Fruit fly (Drosophila melanogaster): Measurements from ENCODE around the gene VhaPPA1-1.

The VhaPPA1-1 gene

DNA sequence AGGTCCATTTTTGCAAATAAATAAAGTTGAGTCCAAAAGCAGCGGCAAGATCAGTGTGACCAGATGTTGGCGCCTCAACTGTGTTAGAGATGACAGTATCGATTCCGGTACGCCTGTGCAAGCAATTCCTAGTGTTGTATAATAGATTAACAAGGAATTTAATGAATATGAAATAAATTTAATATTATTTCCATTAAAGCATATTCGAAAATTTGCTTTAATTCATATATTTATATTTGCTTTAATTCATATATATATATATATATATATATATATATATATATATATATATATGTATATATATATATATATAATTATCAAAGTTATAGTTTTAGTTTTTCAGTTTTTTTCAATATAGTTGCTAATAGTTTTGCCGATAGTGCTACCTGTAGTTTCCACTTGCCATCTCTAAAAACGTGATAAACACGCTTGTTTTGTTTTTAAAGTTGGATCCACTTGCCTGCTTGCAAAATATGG lies 5.5 kb downstream of the VhaPPA1-1 start, which contains the start of the genes Nup93-2 and CG3817 (continued):
- peak; percentile 85 for TF ChIP-seq phol (tag; optimal IDR thresholded peaks at IDR 0.05)
- 0 out of 2 replicates have a peak, but pooled peaks have one; percentile 50 for TF ChIP-seq ara (GFP tag; IDR thresholded peaks at IDR 0.05)
- peak; percentile 34 for TF ChIP-seq CG11504 (tag; optimal IDR thresholded peaks at IDR 0.05)
- no peak for TF ChIP-seq CG31224 (GFP tag; IDR thresholded peaks at IDR 0.05)
- no peak for TF ChIP-seq Hey (tag; optimal IDR thresholded peaks at IDR 0.05)
- no peak for TF ChIP-seq MESR4 (GFP tag; optimal IDR thresholded peaks at IDR 0.05)
- no peak for TF ChIP-seq Mad (GFP tag; optimal IDR thresholded peaks at IDR 0.05)
- peak; percentile 64 for TF ChIP-seq Meics (GFP tag; optimal IDR thresholded peaks at IDR 0.05)
- TF ChIP-seq CG9609 (GFP tag; optimal IDR thresholded peaks at IDR 0.05): peak; percentile 49
- no peak for TF ChIP-seq NK7.1 (GFP tag; optimal IDR thresholded peaks at IDR 0.05)
- no peak for TF ChIP-seq sens-2 (GFP tag; IDR thresholded peaks at IDR 0.05)
- no peak for TF ChIP-seq ham (GFP tag; IDR thresholded peaks at IDR 0.05)
- peak; percentile 54; the same call in 1 of the 2 replicates for TF ChIP-seq cas (GFP tag; IDR thresholded peaks at IDR 0.05)
- TF ChIP-seq exex (tag; optimal IDR thresholded peaks at IDR 0.05): no peak
- no peak for TF ChIP-seq dimm (GFP tag; IDR thresholded peaks at IDR 0.05)
- TF ChIP-seq lilli (GFP tag; optimal IDR thresholded peaks at IDR 0.05): peak; percentile 40
- TF ChIP-seq trem (tag; optimal IDR thresholded peaks at IDR 0.05): no peak
- TF ChIP-seq NC2β (GFP tag; optimal IDR thresholded peaks at IDR 0.05): no peak
- TF ChIP-seq CG8281 (tag; optimal IDR thresholded peaks at IDR 0.05): peak; percentile 54
- TF ChIP-seq E2f1 (GFP tag; IDR thresholded peaks at IDR 0.05): peak; percentile 72
- TF ChIP-seq CG7963 (GFP tag; IDR thresholded peaks at IDR 0.05; ENCODE audit: partially characterized antibody): 0 out of 3 replicates have a peak, but pooled peaks have one; percentile 45
- no peak for TF ChIP-seq en (GFP tag; optimal IDR thresholded peaks at IDR 0.05)
- peak; percentile 66 for TF ChIP-seq amos (GFP tag; IDR thresholded peaks at IDR 0.05; ENCODE audit: partially characterized antibody)
- TF ChIP-seq CG12942 (GFP tag; optimal IDR thresholded peaks at IDR 0.05): peak; percentile 17
- TF ChIP-seq CG17186 (GFP tag; optimal IDR thresholded peaks at IDR 0.05): peak; percentile 1
- no peak for TF ChIP-seq repo (GFP tag; optimal IDR thresholded peaks at IDR 0.05)
- no peak for TF ChIP-seq GATAe (GFP tag; conservative IDR thresholded peaks at IDR 0.05)
- peak; percentile 36 for TF ChIP-seq org-1 (GFP tag; optimal IDR thresholded peaks at IDR 0.05)
- TF ChIP-seq CG4707 (GFP tag; optimal IDR thresholded peaks at IDR 0.05): no peak
- peak; percentile 60 for TF ChIP-seq sisA (GFP tag; IDR thresholded peaks at IDR 0.05)
- peak in 1 of 2 experiments; percentile 66 for TF ChIP-seq Eip74EF (GFP tag; optimal IDR thresholded peaks at IDR 0.05)
- TF ChIP-seq CG31365 (tag; optimal IDR thresholded peaks at IDR 0.05): no peak
- no peak for TF ChIP-seq CG3838 (GFP tag; optimal IDR thresholded peaks at IDR 0.05)
- TF ChIP-seq CG32532 (GFP tag; IDR thresholded peaks at IDR 0.05): peak; percentile 78
- no peak for TF ChIP-seq CG11723 (GFP tag; optimal IDR thresholded peaks at IDR 0.05)
- peak; percentile 19 for TF ChIP-seq Camta (GFP tag; optimal IDR thresholded peaks at IDR 0.05)
- TF ChIP-seq CG17568 (GFP tag; optimal IDR thresholded peaks at IDR 0.05): no peak
- no peak for TF ChIP-seq aop (GFP tag; IDR thresholded peaks at IDR 0.05)
- TF ChIP-seq Rx (GFP tag; IDR thresholded peaks at IDR 0.05): peak; percentile 60
- TF ChIP-seq pzg (GFP tag; optimal IDR thresholded peaks at IDR 0.05): peak; percentile 37
- TF ChIP-seq CG2712 (tag; optimal IDR thresholded peaks at IDR 0.05): peak; percentile 78
- TF ChIP-seq Dip3 (GFP tag; optimal IDR thresholded peaks at IDR 0.05): no peak
- TF ChIP-seq Hr51 (GFP tag; optimal IDR thresholded peaks at IDR 0.05): peak in 1 of 2 experiments; percentile 8
- no peak for TF ChIP-seq vnd (GFP tag; IDR thresholded peaks at IDR 0.05; ENCODE audit: partially characterized antibody)
- no peak for TF ChIP-seq pita (GFP tag; optimal IDR thresholded peaks at IDR 0.05)
- TF ChIP-seq Kr (GFP tag; optimal IDR thresholded peaks at IDR 0.05): no peak
- no peak for TF ChIP-seq CG6854 (GFP tag; optimal IDR thresholded peaks at IDR 0.05)
- TF ChIP-seq pan (optimal IDR thresholded peaks at IDR 0.05): no peak
- peak in 1 of 2 experiments; percentile 46 for TF ChIP-seq pan (GFP tag; optimal IDR thresholded peaks at IDR 0.05 in 1 of 2, IDR thresholded peaks at IDR 0.05 in 1 of 2)
- peak; percentile 31 for TF ChIP-seq crc (GFP tag; optimal IDR thresholded peaks at IDR 0.05)

Data from whole organism, embryonic.